Worm (Caenorhabditis elegans) whole organism, midembryonic: Measurements from ENCODE around the gene spr-2.

Experiments used
- T22C8.4 ChIP-seq: fragments of 200-800 bp; sonication (Bioruptor generic); IDR thresholded peaks from 2 replicates; pipeline ENCODE4 v1.3.6; 2022; ENCODE audit warnings: missing genetic modification characterization, missing compliant biosample characterization
- cog-1 ChIP-seq: sonication (generic microtip); optimal IDR thresholded peaks from 2 replicates; lab custom pipeline; 2016; ENCODE audit warnings: missing genetic modification characterization, missing compliant biosample characterization
- med-1 ChIP-seq: sonication (generic microtip); optimal IDR thresholded peaks from 2 replicates; lab custom pipeline; 2017; ENCODE audit warnings: missing genetic modification characterization, mild to moderate bottlenecking, missing compliant biosample characterization, antibody characterized with exemption, missing genetic modification reagents; ENCODE audit not compliant: insufficient read depth
- ztf-29 ChIP-seq: fragments of 200-800 bp; sonication (Bioruptor generic); IDR thresholded peaks from 2 replicates; pipeline ENCODE4 v1.3.6; 2022; ENCODE audit warnings: missing genetic modification reagents, missing genetic modification characterization, missing compliant biosample characterization

ce11 chrIV:8914187-8914586 lies 22.9 kb downstream of the spr-2 start:
- TF ChIP-seq T22C8.4 (GFP tag; lab: Robert Waterston, UW) (no peak), ztf-29 (no peak), med-1 (GFP tag; lab: Kevin White, UChicago) (no peak), cog-1 (tag; lab: Kevin White, UChicago) (no peak)
